Fruit fly (Drosophila melanogaster): Measurements from ENCODE around the gene Nepl6.

dm6 chr2L:6354231-6354630 lies 31.1 kb downstream of the Nepl6 start, which contains the start of gene ppk7:
- TF ChIP-seq CG9215 (GFP tag; IDR thresholded peaks at IDR 0.05) = no peak
- TF ChIP-seq CG10274 (GFP tag; optimal IDR thresholded peaks at IDR 0.05) = no peak
- TF ChIP-seq Xbp1 (GFP tag; optimal IDR thresholded peaks at IDR 0.05) = no peak
- no peak for TF ChIP-seq CG12942 (GFP tag; optimal IDR thresholded peaks at IDR 0.05)
- no peak for TF ChIP-seq tio (GFP tag; optimal IDR thresholded peaks at IDR 0.05)
- no peak for TF ChIP-seq CG11504 (tag; optimal IDR thresholded peaks at IDR 0.05)

All from whole organism, embryonic.